Worm (Caenorhabditis elegans): ENCODE results near the gene F13A2.9.

DNA sequence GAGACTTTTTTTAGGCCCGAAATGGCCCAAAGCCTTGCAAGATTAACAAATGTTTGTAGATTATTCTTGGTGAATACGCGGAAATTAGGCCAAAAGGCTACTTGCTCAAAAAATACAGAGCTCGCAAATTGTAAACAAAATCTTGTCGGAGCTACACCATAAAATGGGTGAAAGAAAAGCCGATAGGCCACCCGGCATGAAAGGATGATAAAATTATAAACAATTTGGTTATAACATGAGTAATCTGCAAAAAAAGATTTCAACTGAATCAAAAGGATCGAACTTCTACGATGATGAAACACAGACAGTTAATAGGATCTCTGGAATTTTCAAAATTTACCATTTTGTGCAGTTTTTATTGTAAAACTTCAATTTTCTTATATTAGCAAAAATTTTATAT, 10.8 kb upstream of the F13A2.9 start:
- TF ChIP-seq ama-1 (optimal IDR thresholded peaks at IDR 0.05) (no peak), tbx-11 (GFP tag; IDR thresholded peaks at IDR 0.05) (no peak), F13C5.2 (tag; optimal IDR thresholded peaks at IDR 0.05) (no peak), ceh-13 (GFP tag; optimal IDR thresholded peaks at IDR 0.05) (no peak), B0310.2 (tag; optimal IDR thresholded peaks at IDR 0.05) (no peak), flt-1 (GFP tag; IDR thresholded peaks at IDR 0.05) (no peak), hmg-4 (GFP tag; optimal IDR thresholded peaks at IDR 0.05) (no peak)
